Fruit fly (Drosophila melanogaster) whole organism, prepupa: ENCODE measurements around the gene Jon65Ai.

Source experiments
- Blimp-1 ChIP-seq: fragments of 200-800 bp; sonication (Bioruptor generic); optimal IDR thresholded peaks from 3 replicates; lab custom pipeline; 2017; ENCODE audit warnings: missing biosample characterization, missing genetic modification characterization, mild to moderate bottlenecking, moderate library complexity, missing genetic modification reagents
- CG10631 ChIP-seq: fragments of 200-800 bp; sonication (Bioruptor generic); optimal IDR thresholded peaks from 2 replicates; lab custom pipeline; 2016; ENCODE audit warnings: missing biosample characterization, missing genetic modification characterization
- CG10669 ChIP-seq: fragments of 200-800 bp; sonication (Bioruptor generic); optimal IDR thresholded peaks from 3 replicates; lab custom pipeline; 2018; ENCODE audit warnings: missing biosample characterization, mild to moderate bottlenecking, missing genetic modification characterization, moderate library complexity
- CG11294 ChIP-seq: fragments of 200-800 bp; sonication (Bioruptor generic); IDR thresholded peaks from 2 replicates; pipeline ENCODE4 v1.3.6; 2022; ENCODE audit warnings: missing biosample characterization, missing genetic modification characterization
- CG11762 ChIP-seq: fragments of 200-800 bp; sonication (Bioruptor generic); optimal IDR thresholded peaks from 3 replicates; lab custom pipeline; 2016; ENCODE audit warnings: missing biosample characterization, missing genetic modification characterization; ENCODE audit not compliant: insufficient read depth
- CG11902 ChIP-seq: fragments of 200-800 bp; sonication (Bioruptor generic); optimal IDR thresholded peaks from 3 replicates; lab custom pipeline; 2016; ENCODE audit warnings: missing biosample characterization, missing genetic modification characterization
- CG15336 ChIP-seq: fragments of 200-800 bp; sonication (Bioruptor generic); IDR thresholded peaks from 2 replicates; pipeline ENCODE4 v1.3.6; 2022; ENCODE audit warnings: missing biosample characterization, missing genetic modification characterization
- CG1621 ChIP-seq: fragments of 200-800 bp; sonication (Bioruptor generic); optimal IDR thresholded peaks from 3 replicates; lab custom pipeline; 2018; ENCODE audit warnings: missing biosample characterization, mild to moderate bottlenecking, missing genetic modification characterization
- CG16779 ChIP-seq: fragments of 200-800 bp; sonication (Bioruptor generic); optimal IDR thresholded peaks from 3 replicates; lab custom pipeline; 2017; ENCODE audit warnings: missing biosample characterization, mild to moderate bottlenecking, missing genetic modification characterization
- CG3032 ChIP-seq: fragments of 200-800 bp; optimal IDR thresholded peaks from 2 replicates; lab custom pipeline; 2019; ENCODE audit warnings: missing biosample characterization, mild to moderate bottlenecking, missing genetic modification characterization, moderate library complexity
- CG31627 ChIP-seq: fragments of 200-800 bp; sonication (Bioruptor generic); optimal IDR thresholded peaks from 3 replicates; lab custom pipeline; 2016; ENCODE audit warnings: missing biosample characterization, missing genetic modification characterization
- CG32006 ChIP-seq: fragments of 200-800 bp; sonication (Bioruptor generic); optimal IDR thresholded peaks from 3 replicates; lab custom pipeline; 2017; ENCODE audit warnings: missing biosample characterization, mild to moderate bottlenecking, missing genetic modification characterization
- CG34406 ChIP-seq: fragments of 200-800 bp; sonication (Bioruptor generic); optimal IDR thresholded peaks from 3 replicates; lab custom pipeline; 2016; ENCODE audit warnings: missing biosample characterization, missing genetic modification characterization
- CG3919 ChIP-seq: fragments of 200-800 bp; sonication (Bioruptor generic); optimal IDR thresholded peaks from 3 replicates; lab custom pipeline; 2016; ENCODE audit warnings: missing biosample characterization, missing genetic modification characterization
- CG4318 ChIP-seq: fragments of 200-800 bp; sonication (Bioruptor generic); optimal IDR thresholded peaks from 3 replicates; lab custom pipeline; 2017; ENCODE audit warnings: missing biosample characterization, mild to moderate bottlenecking, missing genetic modification characterization
- CG6792 ChIP-seq: fragments of 200-800 bp; sonication (Bioruptor generic); optimal IDR thresholded peaks from 3 replicates; lab custom pipeline; 2016; ENCODE audit warnings: missing biosample characterization, missing genetic modification characterization
- CG6808 ChIP-seq: fragments of 200-800 bp; sonication (Bioruptor generic); optimal IDR thresholded peaks from 3 replicates; lab custom pipeline; 2017; ENCODE audit warnings: missing biosample characterization, missing genetic modification characterization, mild to moderate bottlenecking, moderate library complexity, missing genetic modification reagents
- CG7368 ChIP-seq: fragments of 200-800 bp; sonication (Bioruptor generic); optimal IDR thresholded peaks from 3 replicates; lab custom pipeline; 2016; ENCODE audit warnings: missing biosample characterization, missing genetic modification characterization
- CG8119 ChIP-seq: fragments of 200-800 bp; sonication (Bioruptor generic); IDR thresholded peaks from 3 replicates; pipeline ENCODE4 v1.3.6; 2022; ENCODE audit warnings: missing biosample characterization, missing genetic modification characterization
- CG8319 ChIP-seq: fragments of 200-800 bp; sonication (Bioruptor generic); optimal IDR thresholded peaks from 3 replicates; lab custom pipeline; 2016; ENCODE audit warnings: missing biosample characterization, missing genetic modification characterization
- CG8632 ChIP-seq: fragments of 200-800 bp; sonication (Bioruptor generic); optimal IDR thresholded peaks from 3 replicates; lab custom pipeline; 2016; ENCODE audit warnings: missing biosample characterization, missing genetic modification characterization
- CG9139 ChIP-seq: fragments of 200-800 bp; sonication (Bioruptor generic); optimal IDR thresholded peaks from 3 replicates; lab custom pipeline; 2017; ENCODE audit warnings: missing biosample characterization, mild to moderate bottlenecking, missing genetic modification characterization
- Eip75B ChIP-seq: fragments of 200-800 bp; sonication (Bioruptor generic); optimal IDR thresholded peaks from 3 replicates; lab custom pipeline; 2016; ENCODE audit warnings: missing biosample characterization, missing genetic modification characterization
- Eip78C ChIP-seq: fragments of 200-800 bp; sonication (Bioruptor generic); peaks from one replicate; lab custom pipeline; 2016; ENCODE audit warnings: missing biosample characterization, missing genetic modification characterization
- Ets21C ChIP-seq: fragments of 200-800 bp; sonication (Bioruptor generic); optimal IDR thresholded peaks from 3 replicates; lab custom pipeline; 2016; ENCODE audit warnings: missing biosample characterization, missing genetic modification characterization
- Ets96B ChIP-seq: fragments of 200-800 bp; optimal IDR thresholded peaks from 2 replicates; lab custom pipeline; 2019; ENCODE audit warnings: missing biosample characterization, mild to moderate bottlenecking, missing genetic modification characterization, moderate library complexity
- Gug ChIP-seq: fragments of 200-800 bp; sonication (Bioruptor generic); IDR thresholded peaks from 2 replicates; pipeline ENCODE4 v1.3.6; 2022; ENCODE audit warnings: missing biosample characterization, missing genetic modification characterization
- Hr38 ChIP-seq: sonication (Bioruptor generic); optimal IDR thresholded peaks from 2 replicates; lab custom pipeline; 2016; ENCODE audit warnings: missing biosample characterization, missing genetic modification characterization
- Hr4 ChIP-seq: fragments of 200-800 bp; sonication (Bioruptor generic); optimal IDR thresholded peaks from 3 replicates; lab custom pipeline; 2016; ENCODE audit warnings: missing biosample characterization, missing genetic modification characterization
- Lpt ChIP-seq: fragments of 200-800 bp; sonication (Bioruptor generic); optimal IDR thresholded peaks from 3 replicates; lab custom pipeline; 2016; ENCODE audit warnings: missing biosample characterization, missing genetic modification characterization
- Met ChIP-seq: fragments of 200-800 bp; sonication (Bioruptor generic); optimal IDR thresholded peaks from 3 replicates; lab custom pipeline; 2016; ENCODE audit warnings: missing biosample characterization, missing genetic modification characterization
- Smox ChIP-seq: fragments of 200-800 bp; sonication (Bioruptor generic); optimal IDR thresholded peaks from 3 replicates; lab custom pipeline; 2016; ENCODE audit warnings: missing biosample characterization, missing genetic modification characterization
- Sox102F ChIP-seq: fragments of 200-800 bp; sonication (Bioruptor generic); optimal IDR thresholded peaks from 2 replicates; lab custom pipeline; 2016; ENCODE audit warnings: missing biosample characterization, mild to moderate bottlenecking, missing genetic modification characterization
- Sox15 ChIP-seq: fragments of 200-800 bp; sonication (Bioruptor generic); optimal IDR thresholded peaks from 3 replicates; lab custom pipeline; 2016; ENCODE audit warnings: missing biosample characterization, missing genetic modification characterization
- dac ChIP-seq: fragments of 200-800 bp; sonication (Bioruptor generic); optimal IDR thresholded peaks from 2 replicates; lab custom pipeline; 2017; ENCODE audit warnings: missing biosample characterization, mild to moderate bottlenecking, missing genetic modification characterization
- dsx ChIP-seq: fragments of 200-800 bp; optimal IDR thresholded peaks from 3 replicates; lab custom pipeline; 2019; ENCODE audit warnings: missing biosample characterization, mild to moderate bottlenecking, missing genetic modification characterization, moderate library complexity; ENCODE audit not compliant: poor library complexity, severe bottlenecking
- eg ChIP-seq: fragments of 200-800 bp; sonication (Bioruptor generic); IDR thresholded peaks from 3 replicates; pipeline ENCODE4 v1.3.6; 2022; ENCODE audit warnings: missing biosample characterization, missing genetic modification characterization
- fd85E ChIP-seq: fragments of 200-800 bp; sonication (Bioruptor generic); optimal IDR thresholded peaks from 3 replicates; lab custom pipeline; 2016; ENCODE audit warnings: missing biosample characterization, missing genetic modification characterization
- fkh ChIP-seq: fragments of 200-800 bp; sonication (Bioruptor generic); optimal IDR thresholded peaks from 3 replicates; lab custom pipeline; 2017; ENCODE audit warnings: missing biosample characterization, mild to moderate bottlenecking, missing genetic modification characterization, moderate library complexity
- salr ChIP-seq, 2 experiments: fragments of 200-800 bp; sonication (Bioruptor generic); optimal IDR thresholded peaks; 3 replicates each; lab custom pipeline; 2016 to 2018; ENCODE audit warnings: missing biosample characterization in 2 of 2, missing genetic modification characterization in 2 of 2, mild to moderate bottlenecking in 1 of 2
- spab ChIP-seq: fragments of 200-800 bp; sonication (Bioruptor generic); optimal IDR thresholded peaks from 2 replicates; lab custom pipeline; 2017; ENCODE audit warnings: missing biosample characterization, mild to moderate bottlenecking, missing genetic modification characterization, missing genetic modification reagents
- svp ChIP-seq: fragments of 200-800 bp; sonication (Bioruptor generic); peaks from one replicate; lab custom pipeline; 2016; ENCODE audit warnings: missing biosample characterization, missing genetic modification characterization
- topi ChIP-seq: fragments of 200-800 bp; sonication (Bioruptor generic); optimal IDR thresholded peaks from 3 replicates; lab custom pipeline; 2016; ENCODE audit warnings: missing biosample characterization, missing genetic modification characterization
- vri ChIP-seq: fragments of 200-800 bp; sonication (Bioruptor generic); optimal IDR thresholded peaks from 3 replicates; lab custom pipeline; 2016; ENCODE audit warnings: missing biosample characterization, mild to moderate bottlenecking, missing genetic modification characterization

The Jon65Ai gene

DNA sequence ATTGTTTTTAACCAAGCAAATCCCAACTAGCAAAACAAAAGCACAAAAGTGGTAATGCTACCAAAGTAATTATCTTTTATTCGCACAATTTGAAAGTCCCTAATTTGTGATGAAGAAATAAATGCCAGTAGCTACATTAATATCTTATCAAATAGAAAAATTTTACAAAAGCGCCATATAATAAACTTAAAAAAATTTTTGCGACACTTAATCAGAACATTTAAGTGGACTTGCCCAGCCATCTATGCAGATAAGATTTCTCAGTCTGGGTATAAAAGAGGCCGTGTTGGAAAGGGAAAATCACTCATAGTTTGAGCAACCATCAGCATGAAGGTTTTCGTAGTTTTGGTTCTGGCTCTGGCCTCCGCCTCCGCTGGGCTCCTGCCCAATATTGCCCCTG, 19.3 kb downstream of the Jon65Ai start, which contains the start of gene yip7:
Gene yip7, plus strand, starts transcription at position 301 of the 400 bp plus-strand sequence.
- TF ChIP-seq CG11294 (GFP tag; lab: Robert Waterston, UW): no peak
- TF ChIP-seq Lpt (GFP tag; lab: Kevin White, UChicago): no peak
- no peak for TF ChIP-seq CG1621 (tag; lab: Kevin White, UChicago)
- no peak for TF ChIP-seq CG11902 (GFP tag; lab: Kevin White, UChicago)
- TF ChIP-seq CG6808 (GFP tag; lab: Kevin White, UChicago): no peak
- TF ChIP-seq topi (GFP tag; lab: Kevin White, UChicago): no peak
- TF ChIP-seq Sox102F (GFP tag; lab: Kevin White, UChicago): no peak
- TF ChIP-seq Sox15 (GFP tag; lab: Kevin White, UChicago): no peak
- no peak for TF ChIP-seq CG8319 (GFP tag; lab: Kevin White, UChicago)
- no peak for TF ChIP-seq Gug (GFP tag; lab: Robert Waterston, UW)

- TF ChIP-seq CG6792 (GFP tag; lab: Kevin White, UChicago): no peak
- no peak for TF ChIP-seq CG15336 (GFP tag; lab: Robert Waterston, UW)
- no peak for TF ChIP-seq CG9139 (GFP tag; lab: Kevin White, UChicago)
- no peak for TF ChIP-seq Met (GFP tag; lab: Kevin White, UChicago)
- no peak for TF ChIP-seq CG32006 (GFP tag; lab: Kevin White, UChicago)
- no peak for TF ChIP-seq CG11762 (GFP tag; lab: Kevin White, UChicago)
These were observed 19.7 kb downstream of the Jon65Ai start, which contains the start of gene CG10477 for dm6 chr3L:6034511-6034910. TSS of gene CG10477 (minus strand) at chr3L:6034611.

- TF ChIP-seq Blimp-1 (GFP tag; lab: Kevin White, UChicago) (no peak), Smox (no peak), salr (GFP tag; optimal IDR thresholded peaks at IDR 0.05; lab: Kevin White, UChicago) (no peak), CG34406 (GFP tag; lab: Kevin White, UChicago) (no peak), CG3919 (GFP tag; lab: Kevin White, UChicago) (no peak), CG6792 (GFP tag; lab: Kevin White, UChicago) (no peak), Gug (GFP tag; lab: Robert Waterston, UW) (no peak), fkh (GFP tag; lab: Kevin White, UChicago) (no peak), Ets21C (no peak), fd85E (GFP tag; lab: Kevin White, UChicago) (no peak), Eip78C (GFP tag; lab: Kevin White, UChicago) (no peak), CG3032 (tag; lab: Kevin White, UChicago) (no peak), CG10631 (GFP tag; lab: Kevin White, UChicago) (no peak), CG10669 (GFP tag; lab: Kevin White, UChicago) (no peak), topi (GFP tag; lab: Kevin White, UChicago) (no peak), Sox102F (GFP tag; lab: Kevin White, UChicago) (no peak), Hr4 (GFP tag; lab: Kevin White, UChicago) (no peak), CG4318 (GFP tag; lab: Kevin White, UChicago) (no peak), CG16779 (no peak), CG8632 (GFP tag; lab: Kevin White, UChicago) (no peak)
These were observed 21.2 kb downstream of the Jon65Ai start for dm6 chr3L:6033008-6033407.

dm6 chr3L:6022142-6022541, 32.1 kb downstream of the Jon65Ai start:
- no peak for TF ChIP-seq CG9139 (GFP tag; lab: Kevin White, UChicago)
- no peak for TF ChIP-seq Gug (GFP tag; lab: Robert Waterston, UW)
- TF ChIP-seq CG3032 (tag; lab: Kevin White, UChicago): no peak
- TF ChIP-seq CG7368 (GFP tag; lab: Kevin White, UChicago): no peak
- no peak for TF ChIP-seq fkh (GFP tag; lab: Kevin White, UChicago)
- peak; percentile 1 for TF ChIP-seq CG6808 (GFP tag; lab: Kevin White, UChicago)
- TF ChIP-seq eg (GFP tag; lab: Robert Waterston, UW): no peak
- TF ChIP-seq Sox15 (GFP tag; lab: Kevin White, UChicago): no peak
- TF ChIP-seq vri: no peak
- TF ChIP-seq Ets96B (tag; lab: Kevin White, UChicago): peak; percentile 36
- peak; percentile 42 for TF ChIP-seq svp
- no peak for TF ChIP-seq Hr38 (GFP tag; lab: Kevin White, UChicago)
- TF ChIP-seq Eip78C (GFP tag; lab: Kevin White, UChicago): peak; percentile 55
- peak; percentile 18 for TF ChIP-seq CG10669 (GFP tag; lab: Kevin White, UChicago)
- TF ChIP-seq CG10631 (GFP tag; lab: Kevin White, UChicago): peak; percentile 37
- peak; percentile 18 for TF ChIP-seq Eip75B (GFP tag; lab: Kevin White, UChicago)
- no peak for TF ChIP-seq CG8319 (GFP tag; lab: Kevin White, UChicago)
- no peak for TF ChIP-seq CG31627 (GFP tag; lab: Kevin White, UChicago)
- TF ChIP-seq spab: peak; percentile 20
- TF ChIP-seq CG8119 (GFP tag; lab: Robert Waterston, UW): no peak
- no peak for TF ChIP-seq dsx (GFP tag; lab: Kevin White, UChicago)
- no peak for TF ChIP-seq dac (GFP tag; lab: Kevin White, UChicago)
- TF ChIP-seq fd85E (GFP tag; lab: Kevin White, UChicago): no peak
- no peak for TF ChIP-seq salr (GFP tag; optimal IDR thresholded peaks at IDR 0.05; lab: Kevin White, UChicago)
